Fruit fly (Drosophila melanogaster) whole organism, embryonic: ENCODE data around the gene Dis3l2.
A peak's percentile ranks its signal among the peaks of the same experiment; 100 is the strongest.

Source experiments
- Adf1 ChIP-seq: fragments of 200-800 bp; sonication (Bioruptor generic); IDR thresholded peaks from 2 replicates; pipeline ENCODE4 v1.3.6; 2022; ENCODE audit warnings: missing biosample characterization, missing genetic modification characterization
- Atf3 ChIP-seq: fragments of 200-800 bp; sonication (Bioruptor generic); optimal IDR thresholded peaks from 3 replicates; lab custom pipeline; 2016; ENCODE audit warnings: missing biosample characterization, missing genetic modification characterization
- B-H2 ChIP-seq: fragments of 200-800 bp; sonication (Bioruptor generic); optimal IDR thresholded peaks from 2 replicates; lab custom pipeline; 2018; ENCODE audit warnings: missing biosample characterization, mild to moderate bottlenecking, missing genetic modification characterization
- CG10274 ChIP-seq: fragments of 200-800 bp; sonication (Bioruptor generic); optimal IDR thresholded peaks from 3 replicates; lab custom pipeline; 2017; ENCODE audit warnings: missing biosample characterization, mild to moderate bottlenecking, missing genetic modification characterization
- CG11085 ChIP-seq: fragments of 200-800 bp; sonication (Bioruptor generic); IDR thresholded peaks from 2 replicates; pipeline ENCODE4 v1.3.6; 2022; ENCODE audit warnings: missing biosample characterization, missing genetic modification characterization
- CG11093 ChIP-seq: fragments of 200-800 bp; sonication (Bioruptor generic); IDR thresholded peaks from 3 replicates; pipeline ENCODE4 v1.3.6; 2022; ENCODE audit warnings: missing biosample characterization, missing genetic modification characterization
- CG11456 ChIP-seq: fragments of 200-800 bp; sonication (Bioruptor generic); IDR thresholded peaks from 3 replicates; pipeline ENCODE4 v1.3.6; 2022; ENCODE audit warnings: missing biosample characterization, missing genetic modification characterization
- CG11695 ChIP-seq: fragments of 200-800 bp; sonication (Bioruptor generic); IDR thresholded peaks from 3 replicates; pipeline ENCODE4 v1.3.6; 2022; ENCODE audit warnings: missing biosample characterization, missing genetic modification characterization
- CG12744 ChIP-seq: fragments of 200-800 bp; sonication (Bioruptor generic); optimal IDR thresholded peaks from 2 replicates; lab custom pipeline; 2016; ENCODE audit warnings: missing biosample characterization, missing genetic modification characterization
- CG15479 ChIP-seq: fragments of 200-800 bp; sonication (Bioruptor generic); optimal IDR thresholded peaks from 3 replicates; lab custom pipeline; 2019; ENCODE audit warnings: missing biosample characterization, mild to moderate bottlenecking, missing genetic modification characterization, moderate library complexity
- CG15601 ChIP-seq: fragments of 200-800 bp; sonication (Bioruptor generic); optimal IDR thresholded peaks from 3 replicates; lab custom pipeline; 2019; ENCODE audit warnings: missing biosample characterization, mild to moderate bottlenecking, missing genetic modification characterization, moderate library complexity
- CG15696 ChIP-seq: fragments of 200-800 bp; sonication (Bioruptor generic); optimal IDR thresholded peaks from 2 replicates; lab custom pipeline; 2019; ENCODE audit warnings: missing biosample characterization, mild to moderate bottlenecking, missing genetic modification characterization, moderate library complexity
- CG1603 ChIP-seq: fragments of 200-800 bp; sonication (Bioruptor generic); optimal IDR thresholded peaks from 2 replicates; lab custom pipeline; 2019; ENCODE audit warnings: missing biosample characterization, mild to moderate bottlenecking, missing genetic modification characterization, moderate library complexity
- CG16815 ChIP-seq: fragments of 200-800 bp; sonication (Bioruptor generic); optimal IDR thresholded peaks from 3 replicates; lab custom pipeline; 2017; ENCODE audit warnings: missing biosample characterization, mild to moderate bottlenecking, missing genetic modification characterization
- CG18262 ChIP-seq: fragments of 200-800 bp; optimal IDR thresholded peaks from 3 replicates; lab custom pipeline; 2019; ENCODE audit warnings: missing biosample characterization, mild to moderate bottlenecking, missing genetic modification characterization, moderate library complexity
- CG32767 ChIP-seq: fragments of 200-800 bp; sonication (Bioruptor generic); IDR thresholded peaks from 2 replicates; pipeline ENCODE4 v1.3.6; 2022; ENCODE audit warnings: missing biosample characterization, missing genetic modification characterization
- CG3281 ChIP-seq: fragments of 200-800 bp; sonication (Bioruptor generic); optimal IDR thresholded peaks from 3 replicates; lab custom pipeline; 2017; ENCODE audit warnings: missing biosample characterization, mild to moderate bottlenecking, missing genetic modification characterization
- CG3995 ChIP-seq: fragments of 200-800 bp; sonication (Bioruptor generic); optimal IDR thresholded peaks from 3 replicates; lab custom pipeline; 2016; ENCODE audit warnings: missing biosample characterization, missing genetic modification characterization
- CG5245 ChIP-seq: fragments of 200-800 bp; sonication (Bioruptor generic); optimal IDR thresholded peaks from 3 replicates; lab custom pipeline; 2016; ENCODE audit warnings: missing biosample characterization, missing genetic modification characterization
- CG7556 ChIP-seq: fragments of 200-800 bp; sonication (Bioruptor generic); optimal IDR thresholded peaks from 2 replicates; lab custom pipeline; 2017; ENCODE audit warnings: missing biosample characterization, mild to moderate bottlenecking, missing genetic modification characterization
- CG7928 ChIP-seq: fragments of 200-800 bp; sonication (Bioruptor generic); optimal IDR thresholded peaks from 2 replicates; lab custom pipeline; 2017; ENCODE audit warnings: missing biosample characterization, mild to moderate bottlenecking, missing genetic modification characterization
- ERR ChIP-seq: fragments of 200-800 bp; sonication (Bioruptor generic); optimal IDR thresholded peaks from 2 replicates; lab custom pipeline; 2016; ENCODE audit warnings: missing biosample characterization, missing genetic modification characterization
- GATAe ChIP-seq: fragments of 200-800 bp; sonication (Bioruptor generic); conservative IDR thresholded peaks from 2 replicates; pipeline ENCODE4 v1.3.6; 2022; ENCODE audit warnings: missing biosample characterization, missing genetic modification characterization
- Mad ChIP-seq: fragments of 200-800 bp; sonication (Bioruptor generic); optimal IDR thresholded peaks from 2 replicates; lab custom pipeline; 2016; ENCODE audit warnings: missing biosample characterization, missing genetic modification characterization
- Nf-YC ChIP-seq: fragments of 200-800 bp; optimal IDR thresholded peaks from 3 replicates; lab custom pipeline; 2019; ENCODE audit warnings: missing biosample characterization, mild to moderate bottlenecking, missing genetic modification characterization, moderate library complexity
- Oaz ChIP-seq: fragments of 200-800 bp; sonication (Bioruptor generic); IDR thresholded peaks from 2 replicates; pipeline ENCODE4 v1.3.6; 2022; ENCODE audit warnings: missing biosample characterization, missing genetic modification characterization
- Pdp1 ChIP-seq, 2 experiments: fragments of 200-800 bp; sonication (Bioruptor generic); optimal IDR thresholded peaks; 3 replicates each; lab custom pipeline; 2016; ENCODE audit warnings: missing biosample characterization in 2 of 2, missing genetic modification characterization in 2 of 2, mild to moderate bottlenecking in 1 of 2, moderate library complexity in 1 of 2
- Xrp1 ChIP-seq: fragments of 200-800 bp; sonication (Bioruptor generic); IDR thresholded peaks from 2 replicates; pipeline ENCODE4 v1.3.6; 2022; ENCODE audit warnings: missing biosample characterization, missing genetic modification characterization
- abd-A ChIP-seq: fragments of 200-800 bp; sonication (Bioruptor generic); optimal IDR thresholded peaks from 3 replicates; lab custom pipeline; 2019; ENCODE audit warnings: missing biosample characterization, mild to moderate bottlenecking, missing genetic modification characterization, moderate library complexity
- al ChIP-seq: fragments of 200-800 bp; sonication (Bioruptor generic); IDR thresholded peaks from 2 replicates; pipeline ENCODE4 v1.3.6; 2022; ENCODE audit warnings: missing biosample characterization, missing genetic modification characterization
- ato ChIP-seq: fragments of 200-800 bp; sonication (Bioruptor generic); IDR thresholded peaks from 2 replicates; pipeline ENCODE4 v1.3.6; 2022; ENCODE audit warnings: missing biosample characterization, missing genetic modification characterization; ENCODE audit not compliant: partially characterized antibody
- dan ChIP-seq: fragments of 200-800 bp; sonication (Bioruptor generic); IDR thresholded peaks from 2 replicates; pipeline ENCODE4 v1.3.6; 2022; ENCODE audit warnings: missing biosample characterization, missing genetic modification characterization
- esg ChIP-seq: fragments of 200-800 bp; sonication (Bioruptor generic); conservative IDR thresholded peaks from 2 replicates; pipeline ENCODE4 v1.3.6; 2022; ENCODE audit warnings: missing biosample characterization, missing genetic modification characterization
- gcm ChIP-seq: fragments of 200-800 bp; sonication (Bioruptor generic); optimal IDR thresholded peaks from 2 replicates; lab custom pipeline; 2019; ENCODE audit warnings: missing biosample characterization, mild to moderate bottlenecking, missing genetic modification characterization, moderate library complexity
- gem ChIP-seq: fragments of 200-800 bp; sonication (Bioruptor generic); optimal IDR thresholded peaks from 2 replicates; lab custom pipeline; 2019; ENCODE audit warnings: missing biosample characterization, mild to moderate bottlenecking, missing genetic modification characterization, moderate library complexity
- gsb ChIP-seq: fragments of 200-800 bp; sonication (Bioruptor generic); IDR thresholded peaks from 2 replicates; pipeline ENCODE4 v1.3.6; 2022; ENCODE audit warnings: missing biosample characterization, missing genetic modification characterization
- hkb ChIP-seq, 2 experiments: fragments of 200-800 bp in 1 of 2; fragments of >200 bp in 1 of 2; sonication (Bioruptor generic) in 1 of 2; IDR thresholded peaks in 1 of 2; optimal IDR thresholded peaks in 1 of 2; 2 replicates each; pipeline versions ENCODE4 v1.3.6 to Lab custom; 2017 to 2022; ENCODE audit warnings: missing biosample characterization in 1 of 2, missing genetic modification characterization in 1 of 2
- pan ChIP-seq, 4 experiments: fragments of >200 bp in 3 of 4; fragments of 200-800 bp in 1 of 4; sonication (Bioruptor generic) in 1 of 4; optimal IDR thresholded peaks in 3 of 4; IDR thresholded peaks in 1 of 4; 2 replicates each; pipeline versions ENCODE4 v1.3.6 to Lab custom; 2017 to 2022; ENCODE audit warnings: missing biosample characterization in 2 of 4, missing genetic modification characterization in 2 of 4, mixed read lengths in 1 of 4
- phol ChIP-seq: fragments of 200-800 bp; sonication (Bioruptor generic); optimal IDR thresholded peaks from 3 replicates; lab custom pipeline; 2018; ENCODE audit warnings: missing biosample characterization, mild to moderate bottlenecking, missing genetic modification characterization, moderate library complexity
- pita ChIP-seq: fragments of 200-800 bp; sonication (Bioruptor generic); optimal IDR thresholded peaks from 2 replicates; lab custom pipeline; 2017; ENCODE audit warnings: missing biosample characterization, mild to moderate bottlenecking, missing genetic modification characterization
- run ChIP-seq: fragments of 200-800 bp; sonication (Bioruptor generic); optimal IDR thresholded peaks from 3 replicates; lab custom pipeline; 2018; ENCODE audit warnings: missing biosample characterization, mild to moderate bottlenecking, missing genetic modification characterization
- slou ChIP-seq: fragments of 200-800 bp; sonication (Bioruptor generic); optimal IDR thresholded peaks from 3 replicates; lab custom pipeline; 2016; ENCODE audit warnings: missing biosample characterization, missing genetic modification characterization
- trh ChIP-seq: fragments of 200-800 bp; sonication (Bioruptor generic); optimal IDR thresholded peaks from 2 replicates; lab custom pipeline; 2016; ENCODE audit warnings: missing biosample characterization, missing genetic modification characterization
- tup ChIP-seq: fragments of 200-800 bp; sonication (Bioruptor generic); optimal IDR thresholded peaks from 2 replicates; lab custom pipeline; 2016; ENCODE audit warnings: missing biosample characterization, mild to moderate bottlenecking, missing genetic modification characterization, moderate library complexity
- tx ChIP-seq: fragments of 200-800 bp; sonication (Bioruptor generic); optimal IDR thresholded peaks from 2 replicates; lab custom pipeline; 2016; ENCODE audit warnings: missing biosample characterization, missing genetic modification characterization
- zen ChIP-seq: fragments of 200-800 bp; sonication (Bioruptor generic); optimal IDR thresholded peaks from 3 replicates; lab custom pipeline; 2018; ENCODE audit warnings: missing biosample characterization, mild to moderate bottlenecking, missing genetic modification characterization, moderate library complexity
- zf30C ChIP-seq: fragments of 200-800 bp; sonication (Bioruptor generic); optimal IDR thresholded peaks from 3 replicates; lab custom pipeline; 2018; ENCODE audit warnings: missing biosample characterization, mild to moderate bottlenecking, missing genetic modification characterization

The Dis3l2 gene

DNA sequence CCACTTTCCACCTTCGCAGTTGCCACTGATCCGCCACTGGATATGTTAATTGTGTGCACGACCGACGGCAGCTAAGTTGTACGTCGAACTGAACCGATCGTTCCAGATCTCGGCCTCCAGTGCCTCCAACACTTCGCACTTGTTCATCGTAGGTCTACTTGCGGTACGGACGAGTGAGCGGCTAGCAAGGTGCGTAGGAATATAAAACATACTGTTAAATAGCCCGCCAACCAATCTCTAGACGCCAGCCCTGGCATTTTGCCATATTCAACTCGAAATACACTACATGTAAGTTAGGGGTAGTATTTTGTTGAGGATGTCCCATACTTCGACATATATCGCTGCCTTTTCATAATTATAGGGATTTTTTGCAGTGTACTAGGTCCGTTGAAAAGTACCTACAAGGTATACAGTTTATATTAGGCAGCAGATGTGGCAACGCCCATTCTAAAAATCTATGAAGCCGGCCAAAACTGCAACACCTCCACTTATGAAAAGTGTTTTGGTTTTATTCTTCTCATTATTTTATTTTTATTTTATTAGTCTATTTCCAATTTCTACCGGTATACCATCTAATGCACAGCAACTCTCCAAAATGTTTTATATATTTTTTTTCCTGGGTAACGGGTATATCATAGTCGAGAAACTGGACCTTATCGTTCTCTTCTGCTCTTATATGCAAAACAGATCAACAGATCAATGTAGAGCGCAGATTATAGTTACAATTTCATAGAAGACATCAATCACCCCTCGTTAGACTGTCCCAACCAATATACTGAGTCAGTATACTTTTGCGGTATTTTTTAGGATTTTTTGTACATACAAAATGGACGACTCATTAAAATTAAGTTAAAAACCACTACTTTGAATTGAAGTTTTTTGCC lies 10.8 kb downstream of the Dis3l2 start, which contains the start of the genes pyx and CG33229 (continued):
- TF ChIP-seq Nf-YC (tag; lab: Kevin White, UChicago) = peak; percentile 81
- peak; percentile 89 for TF ChIP-seq Mad
- TF ChIP-seq tup (GFP tag; lab: Kevin White, UChicago) = peak; percentile 65
- TF ChIP-seq dan (GFP tag; lab: Robert Waterston, UW) = 0 out of 2 replicates have a peak, but pooled peaks have one; percentile 14
- no peak for TF ChIP-seq GATAe (GFP tag; lab: Robert Waterston, UW)
- no peak for TF ChIP-seq pita (GFP tag; lab: Kevin White, UChicago)
- TF ChIP-seq run = no peak
- TF ChIP-seq CG15479 (GFP tag; lab: Kevin White, UChicago) = no peak
- peak; percentile 67 to 85 for TF ChIP-seq Pdp1 (GFP tag; optimal IDR thresholded peaks at IDR 0.05; lab: Kevin White, UChicago)
- TF ChIP-seq abd-A (tag; lab: Kevin White, UChicago) = no peak
- peak; percentile 67 for TF ChIP-seq CG1603 (tag; lab: Kevin White, UChicago)
- no peak for TF ChIP-seq pan (optimal IDR thresholded peaks at IDR 0.05; lab: Kevin White, UChicago)
- TF ChIP-seq pan (GFP tag; optimal IDR thresholded peaks at IDR 0.05 in 1 of 2, IDR thresholded peaks at IDR 0.05 in 1 of 2) = peak in 1 of 2 experiments; percentile 70
- no peak for TF ChIP-seq ato
- TF ChIP-seq slou (GFP tag; lab: Kevin White, UChicago) = peak; percentile 76
- peak; percentile 70 for TF ChIP-seq CG15601
- TF ChIP-seq B-H2 (GFP tag; lab: Kevin White, UChicago) = peak; percentile 93
- peak; percentile 43 for TF ChIP-seq CG3995 (GFP tag; lab: Kevin White, UChicago)
- TF ChIP-seq CG11093 (GFP tag; lab: Robert Waterston, UW) = peak; percentile 75
- peak; percentile 86 for TF ChIP-seq CG16815 (GFP tag; lab: Kevin White, UChicago)
- TF ChIP-seq hkb (optimal IDR thresholded peaks at IDR 0.05; lab: Kevin White, UChicago) = peak; percentile 83
- peak; percentile 68 for TF ChIP-seq hkb (GFP tag; IDR thresholded peaks at IDR 0.05; lab: Robert Waterston, UW)
- TF ChIP-seq zen (tag; lab: Kevin White, UChicago) = peak; percentile 77
- peak; percentile 76 for TF ChIP-seq CG7556 (GFP tag; lab: Kevin White, UChicago)
- peak; percentile 92 for TF ChIP-seq CG7928
- TF ChIP-seq CG15696 (tag; lab: Kevin White, UChicago) = peak; percentile 78
- TF ChIP-seq CG11085 (GFP tag; lab: Robert Waterston, UW) = peak; percentile 72
- peak; percentile 69; the same call in 1 of the 3 replicates for TF ChIP-seq CG11695 (GFP tag; lab: Robert Waterston, UW)
- TF ChIP-seq al (GFP tag; lab: Robert Waterston, UW) = peak; percentile 86
- peak; percentile 77; the same call in 1 of the 2 replicates for TF ChIP-seq esg
- peak; percentile 75 for TF ChIP-seq CG12744 (GFP tag; lab: Kevin White, UChicago)
- no peak for TF ChIP-seq ERR
- TF ChIP-seq CG10274 (GFP tag; lab: Kevin White, UChicago) = peak; percentile 75
- no peak for TF ChIP-seq Adf1
- TF ChIP-seq Oaz (GFP tag; lab: Robert Waterston, UW) = peak; percentile 66
- TF ChIP-seq gsb = peak; percentile 75
- peak; percentile 81 for TF ChIP-seq CG3281
- peak; percentile 90 for TF ChIP-seq phol (tag; lab: Kevin White, UChicago)
- TF ChIP-seq trh (GFP tag; lab: Kevin White, UChicago) = peak; percentile 59
- peak; percentile 47 for TF ChIP-seq gcm (GFP tag; lab: Kevin White, UChicago)
- peak; percentile 59 for TF ChIP-seq Xrp1 (GFP tag; lab: Robert Waterston, UW)
- peak; percentile 93 for TF ChIP-seq zf30C (GFP tag; lab: Kevin White, UChicago)
- peak; percentile 80 for TF ChIP-seq Atf3 (GFP tag; lab: Kevin White, UChicago)
- peak; percentile 91 for TF ChIP-seq gem
- peak; percentile 41 for TF ChIP-seq CG5245 (GFP tag; lab: Kevin White, UChicago)
- TF ChIP-seq CG11456 (GFP tag; lab: Robert Waterston, UW) = peak; percentile 92
- TF ChIP-seq tx (GFP tag; lab: Kevin White, UChicago) = peak; percentile 82
- peak; percentile 84 for TF ChIP-seq CG18262 (tag; lab: Kevin White, UChicago)
- TF ChIP-seq CG32767 (GFP tag; lab: Robert Waterston, UW) = peak; percentile 8; the same call in 1 of the 2 replicates
